Fruit fly (Drosophila melanogaster) whole organism, prepupa: ENCODE results near the gene CG14506.

Source experiments
- Blimp-1 ChIP-seq: fragments of 200-800 bp; sonication (Bioruptor generic); optimal IDR thresholded peaks from 3 replicates; lab custom pipeline; 2017; ENCODE audit warnings: missing biosample characterization, missing genetic modification characterization, mild to moderate bottlenecking, moderate library complexity, missing genetic modification reagents
- CG10631 ChIP-seq: fragments of 200-800 bp; sonication (Bioruptor generic); optimal IDR thresholded peaks from 2 replicates; lab custom pipeline; 2016; ENCODE audit warnings: missing biosample characterization, missing genetic modification characterization
- CG10669 ChIP-seq: fragments of 200-800 bp; sonication (Bioruptor generic); optimal IDR thresholded peaks from 3 replicates; lab custom pipeline; 2018; ENCODE audit warnings: missing biosample characterization, mild to moderate bottlenecking, missing genetic modification characterization, moderate library complexity
- CG11294 ChIP-seq: fragments of 200-800 bp; sonication (Bioruptor generic); IDR thresholded peaks from 2 replicates; pipeline ENCODE4 v1.3.6; 2022; ENCODE audit warnings: missing biosample characterization, missing genetic modification characterization
- CG11762 ChIP-seq: fragments of 200-800 bp; sonication (Bioruptor generic); optimal IDR thresholded peaks from 3 replicates; lab custom pipeline; 2016; ENCODE audit warnings: missing biosample characterization, missing genetic modification characterization; ENCODE audit not compliant: insufficient read depth
- CG11902 ChIP-seq: fragments of 200-800 bp; sonication (Bioruptor generic); optimal IDR thresholded peaks from 3 replicates; lab custom pipeline; 2016; ENCODE audit warnings: missing biosample characterization, missing genetic modification characterization
- CG15336 ChIP-seq: fragments of 200-800 bp; sonication (Bioruptor generic); IDR thresholded peaks from 2 replicates; pipeline ENCODE4 v1.3.6; 2022; ENCODE audit warnings: missing biosample characterization, missing genetic modification characterization
- CG1621 ChIP-seq: fragments of 200-800 bp; sonication (Bioruptor generic); optimal IDR thresholded peaks from 3 replicates; lab custom pipeline; 2018; ENCODE audit warnings: missing biosample characterization, mild to moderate bottlenecking, missing genetic modification characterization
- CG16779 ChIP-seq: fragments of 200-800 bp; sonication (Bioruptor generic); optimal IDR thresholded peaks from 3 replicates; lab custom pipeline; 2017; ENCODE audit warnings: missing biosample characterization, mild to moderate bottlenecking, missing genetic modification characterization
- CG3032 ChIP-seq: fragments of 200-800 bp; optimal IDR thresholded peaks from 2 replicates; lab custom pipeline; 2019; ENCODE audit warnings: missing biosample characterization, mild to moderate bottlenecking, missing genetic modification characterization, moderate library complexity
- CG32006 ChIP-seq: fragments of 200-800 bp; sonication (Bioruptor generic); optimal IDR thresholded peaks from 3 replicates; lab custom pipeline; 2017; ENCODE audit warnings: missing biosample characterization, mild to moderate bottlenecking, missing genetic modification characterization
- CG34406 ChIP-seq: fragments of 200-800 bp; sonication (Bioruptor generic); optimal IDR thresholded peaks from 3 replicates; lab custom pipeline; 2016; ENCODE audit warnings: missing biosample characterization, missing genetic modification characterization
- CG3919 ChIP-seq: fragments of 200-800 bp; sonication (Bioruptor generic); optimal IDR thresholded peaks from 3 replicates; lab custom pipeline; 2016; ENCODE audit warnings: missing biosample characterization, missing genetic modification characterization
- CG6163 ChIP-seq: fragments of 200-800 bp; sonication (Bioruptor generic); IDR thresholded peaks from 3 replicates; pipeline ENCODE4 v1.3.6; 2022; ENCODE audit warnings: missing biosample characterization, missing genetic modification characterization
- CG6276 ChIP-seq: fragments of 200-800 bp; sonication (Bioruptor generic); optimal IDR thresholded peaks from 2 replicates; lab custom pipeline; 2017; ENCODE audit warnings: missing biosample characterization, mild to moderate bottlenecking, missing genetic modification characterization
- CG6792 ChIP-seq: fragments of 200-800 bp; sonication (Bioruptor generic); optimal IDR thresholded peaks from 3 replicates; lab custom pipeline; 2016; ENCODE audit warnings: missing biosample characterization, missing genetic modification characterization
- CG6808 ChIP-seq: fragments of 200-800 bp; sonication (Bioruptor generic); optimal IDR thresholded peaks from 3 replicates; lab custom pipeline; 2017; ENCODE audit warnings: missing biosample characterization, missing genetic modification characterization, mild to moderate bottlenecking, moderate library complexity, missing genetic modification reagents
- CG7368 ChIP-seq: fragments of 200-800 bp; sonication (Bioruptor generic); optimal IDR thresholded peaks from 3 replicates; lab custom pipeline; 2016; ENCODE audit warnings: missing biosample characterization, missing genetic modification characterization
- CG8119 ChIP-seq: fragments of 200-800 bp; sonication (Bioruptor generic); IDR thresholded peaks from 3 replicates; pipeline ENCODE4 v1.3.6; 2022; ENCODE audit warnings: missing biosample characterization, missing genetic modification characterization
- CG8319 ChIP-seq: fragments of 200-800 bp; sonication (Bioruptor generic); optimal IDR thresholded peaks from 3 replicates; lab custom pipeline; 2016; ENCODE audit warnings: missing biosample characterization, missing genetic modification characterization
- CG9139 ChIP-seq: fragments of 200-800 bp; sonication (Bioruptor generic); optimal IDR thresholded peaks from 3 replicates; lab custom pipeline; 2017; ENCODE audit warnings: missing biosample characterization, mild to moderate bottlenecking, missing genetic modification characterization
- Eip75B ChIP-seq: fragments of 200-800 bp; sonication (Bioruptor generic); optimal IDR thresholded peaks from 3 replicates; lab custom pipeline; 2016; ENCODE audit warnings: missing biosample characterization, missing genetic modification characterization
- Eip78C ChIP-seq: fragments of 200-800 bp; sonication (Bioruptor generic); peaks from one replicate; lab custom pipeline; 2016; ENCODE audit warnings: missing biosample characterization, missing genetic modification characterization
- Ets21C ChIP-seq: fragments of 200-800 bp; sonication (Bioruptor generic); optimal IDR thresholded peaks from 3 replicates; lab custom pipeline; 2016; ENCODE audit warnings: missing biosample characterization, missing genetic modification characterization
- Ets96B ChIP-seq: fragments of 200-800 bp; optimal IDR thresholded peaks from 2 replicates; lab custom pipeline; 2019; ENCODE audit warnings: missing biosample characterization, mild to moderate bottlenecking, missing genetic modification characterization, moderate library complexity
- Gug ChIP-seq: fragments of 200-800 bp; sonication (Bioruptor generic); IDR thresholded peaks from 2 replicates; pipeline ENCODE4 v1.3.6; 2022; ENCODE audit warnings: missing biosample characterization, missing genetic modification characterization
- Hr38 ChIP-seq: sonication (Bioruptor generic); optimal IDR thresholded peaks from 2 replicates; lab custom pipeline; 2016; ENCODE audit warnings: missing biosample characterization, missing genetic modification characterization
- Hr39 ChIP-seq: fragments of 200-800 bp; sonication (Bioruptor generic); optimal IDR thresholded peaks from 2 replicates; lab custom pipeline; 2016; ENCODE audit warnings: missing biosample characterization, missing genetic modification characterization
- Hr4 ChIP-seq: fragments of 200-800 bp; sonication (Bioruptor generic); optimal IDR thresholded peaks from 3 replicates; lab custom pipeline; 2016; ENCODE audit warnings: missing biosample characterization, missing genetic modification characterization
- Lpt ChIP-seq: fragments of 200-800 bp; sonication (Bioruptor generic); optimal IDR thresholded peaks from 3 replicates; lab custom pipeline; 2016; ENCODE audit warnings: missing biosample characterization, missing genetic modification characterization
- Met ChIP-seq: fragments of 200-800 bp; sonication (Bioruptor generic); optimal IDR thresholded peaks from 3 replicates; lab custom pipeline; 2016; ENCODE audit warnings: missing biosample characterization, missing genetic modification characterization
- OdsH ChIP-seq: fragments of 200-800 bp; sonication (Bioruptor generic); optimal IDR thresholded peaks from 3 replicates; lab custom pipeline; 2016; ENCODE audit warnings: missing biosample characterization, missing genetic modification characterization
- Sox14 ChIP-seq: fragments of 200-800 bp; sonication (Bioruptor generic); optimal IDR thresholded peaks from 3 replicates; lab custom pipeline; 2016; ENCODE audit warnings: missing biosample characterization, missing genetic modification characterization
- achi ChIP-seq: fragments of 200-800 bp; sonication (Bioruptor generic); optimal IDR thresholded peaks from 3 replicates; lab custom pipeline; 2016; ENCODE audit warnings: missing biosample characterization, missing genetic modification characterization
- acj6 ChIP-seq: fragments of 200-800 bp; sonication (Bioruptor generic); optimal IDR thresholded peaks from 3 replicates; lab custom pipeline; 2016; ENCODE audit warnings: missing biosample characterization, missing genetic modification characterization
- cyc ChIP-seq: fragments of 200-800 bp; sonication (Bioruptor generic); optimal IDR thresholded peaks from 3 replicates; lab custom pipeline; 2016; ENCODE audit warnings: missing biosample characterization, missing genetic modification characterization
- dsx ChIP-seq: fragments of 200-800 bp; optimal IDR thresholded peaks from 3 replicates; lab custom pipeline; 2019; ENCODE audit warnings: missing biosample characterization, mild to moderate bottlenecking, missing genetic modification characterization, moderate library complexity; ENCODE audit not compliant: poor library complexity, severe bottlenecking
- eg ChIP-seq: fragments of 200-800 bp; sonication (Bioruptor generic); IDR thresholded peaks from 3 replicates; pipeline ENCODE4 v1.3.6; 2022; ENCODE audit warnings: missing biosample characterization, missing genetic modification characterization
- esn ChIP-seq: fragments of 200-800 bp; sonication (Bioruptor generic); optimal IDR thresholded peaks from 2 replicates; lab custom pipeline; 2016; ENCODE audit warnings: missing biosample characterization, mild to moderate bottlenecking, missing genetic modification characterization, moderate library complexity
- fd59A ChIP-seq: fragments of 200-800 bp; sonication (Bioruptor generic); optimal IDR thresholded peaks from 2 replicates; lab custom pipeline; 2017; ENCODE audit warnings: missing biosample characterization, mild to moderate bottlenecking, missing genetic modification characterization, missing genetic modification reagents
- fkh ChIP-seq: fragments of 200-800 bp; sonication (Bioruptor generic); optimal IDR thresholded peaks from 3 replicates; lab custom pipeline; 2017; ENCODE audit warnings: missing biosample characterization, mild to moderate bottlenecking, missing genetic modification characterization, moderate library complexity
- net ChIP-seq: fragments of 200-800 bp; sonication (Bioruptor generic); optimal IDR thresholded peaks from 3 replicates; lab custom pipeline; 2016; ENCODE audit warnings: missing biosample characterization, missing genetic modification characterization
- pdm3 ChIP-seq: fragments of 200-800 bp; sonication (Bioruptor generic); optimal IDR thresholded peaks from 3 replicates; lab custom pipeline; 2016; ENCODE audit warnings: missing biosample characterization, missing genetic modification characterization
- salr ChIP-seq, 2 experiments: fragments of 200-800 bp; sonication (Bioruptor generic); optimal IDR thresholded peaks; 3 replicates each; lab custom pipeline; 2016 to 2018; ENCODE audit warnings: missing biosample characterization in 2 of 2, missing genetic modification characterization in 2 of 2, mild to moderate bottlenecking in 1 of 2
- spab ChIP-seq: fragments of 200-800 bp; sonication (Bioruptor generic); optimal IDR thresholded peaks from 2 replicates; lab custom pipeline; 2017; ENCODE audit warnings: missing biosample characterization, mild to moderate bottlenecking, missing genetic modification characterization, missing genetic modification reagents
- ss ChIP-seq, 2 experiments: fragments of 200-800 bp; sonication (Bioruptor generic); optimal IDR thresholded peaks; 2 replicates in 1 of 2; 3 replicates in 1 of 2; lab custom pipeline; 2017 to 2018; ENCODE audit warnings: mild to moderate bottlenecking in 2 of 2, missing biosample characterization in 2 of 2, missing genetic modification characterization in 2 of 2, moderate library complexity in 1 of 2
- svp ChIP-seq: fragments of 200-800 bp; sonication (Bioruptor generic); peaks from one replicate; lab custom pipeline; 2016; ENCODE audit warnings: missing biosample characterization, missing genetic modification characterization

The CG14506 gene

dm6 chr3R:29304094-29304493 is 7.1 kb upstream of the CG14506 start:
- no peak for TF ChIP-seq Blimp-1 (GFP tag; lab: Kevin White, UChicago)
- no peak for TF ChIP-seq CG10669 (GFP tag; lab: Kevin White, UChicago)
- no peak for TF ChIP-seq CG6276 (GFP tag; lab: Kevin White, UChicago)
- peak; percentile 42 for TF ChIP-seq Lpt (GFP tag; lab: Kevin White, UChicago)
- peak; percentile 23; the same call in 1 of the 3 replicates for TF ChIP-seq CG6163
- no peak for TF ChIP-seq esn (GFP tag; lab: Kevin White, UChicago)
- TF ChIP-seq fd59A (GFP tag; lab: Kevin White, UChicago), result no peak
- TF ChIP-seq ss (GFP tag; optimal IDR thresholded peaks at IDR 0.05; lab: Kevin White, UChicago), result peak in 1 of 2 experiments; percentile 16

- TF ChIP-seq CG6163 (peak; percentile 78), CG34406 (GFP tag; lab: Kevin White, UChicago) (no peak), cyc (no peak), Met (GFP tag; lab: Kevin White, UChicago) (no peak), CG15336 (GFP tag; lab: Robert Waterston, UW) (peak; percentile 46; the same call in 1 of the 2 replicates), CG11294 (no peak), Lpt (GFP tag; lab: Kevin White, UChicago) (peak; percentile 75), CG11902 (no peak), CG7368 (GFP tag; lab: Kevin White, UChicago) (peak; percentile 19), Eip78C (GFP tag; lab: Kevin White, UChicago) (peak; percentile 85), ss (GFP tag; optimal IDR thresholded peaks at IDR 0.05; lab: Kevin White, UChicago) (peak; percentile 40 to 75), CG6792 (GFP tag; lab: Kevin White, UChicago) (peak; percentile 20), acj6 (GFP tag; lab: Kevin White, UChicago) (peak; percentile 49), fd59A (GFP tag; lab: Kevin White, UChicago) (peak; percentile 61), net (GFP tag; lab: Kevin White, UChicago) (peak; percentile 6), Ets96B (tag; lab: Kevin White, UChicago) (peak; percentile 76), Eip75B (GFP tag; lab: Kevin White, UChicago) (peak; percentile 62), fkh (peak; percentile 16), Blimp-1 (GFP tag; lab: Kevin White, UChicago) (no peak), CG10669 (GFP tag; lab: Kevin White, UChicago) (peak; percentile 80), CG32006 (GFP tag; lab: Kevin White, UChicago) (peak; percentile 63), CG3032 (tag; lab: Kevin White, UChicago) (peak; percentile 72), CG8119 (GFP tag; lab: Robert Waterston, UW) (peak; percentile 34; the same call in 1 of the 3 replicates), CG1621 (peak; percentile 18), Hr38 (GFP tag; lab: Kevin White, UChicago) (no peak), Hr39 (GFP tag; lab: Kevin White, UChicago) (no peak), eg (peak; percentile 38; the same call in 1 of the 3 replicates), esn (GFP tag; lab: Kevin White, UChicago) (no peak), OdsH (GFP tag; lab: Kevin White, UChicago) (peak; percentile 60), CG11762 (peak; percentile 31), Sox14 (peak; percentile 61), Hr4 (GFP tag; lab: Kevin White, UChicago) (peak; percentile 46), pdm3 (GFP tag; lab: Kevin White, UChicago) (peak; percentile 50), CG8319 (GFP tag; lab: Kevin White, UChicago) (peak; percentile 16), Ets21C (GFP tag; lab: Kevin White, UChicago) (no peak), CG10631 (GFP tag; lab: Kevin White, UChicago) (peak; percentile 74), achi (peak; percentile 59), salr (GFP tag; optimal IDR thresholded peaks at IDR 0.05; lab: Kevin White, UChicago) (peak; percentile 29 to 33), CG9139 (GFP tag; lab: Kevin White, UChicago) (peak; percentile 48), CG6808 (GFP tag; lab: Kevin White, UChicago) (peak; percentile 78), CG3919 (peak; percentile 70), CG16779 (peak; percentile 39), spab (GFP tag; lab: Kevin White, UChicago) (peak; percentile 71), Gug (peak; percentile 50), dsx (GFP tag; lab: Kevin White, UChicago) (peak; percentile 44), svp (peak; percentile 42)
Observed at dm6 chr3R:29299758-29300437, 2.9 kb upstream of the CG14506 start.
